Worm (Caenorhabditis elegans) whole organism, L1 larva: ENCODE results near the gene ekl-5.
A peak's percentile ranks its signal among the peaks of the same experiment; 100 is the strongest.

ENCODE experiments used
- C04F5.9 ChIP-seq: sonication (generic microtip); optimal IDR thresholded peaks from 2 replicates; lab custom pipeline; 2016; ENCODE audit warnings: missing genetic modification characterization, missing compliant biosample characterization
- C16A3.4 ChIP-seq: fragments of 150-350 bp; optimal IDR thresholded peaks from 2 replicates; lab custom pipeline; 2014; ENCODE audit warnings: missing biosample characterization, missing genetic modification characterization
- C34B4.2 ChIP-seq: sonication (generic microtip); optimal IDR thresholded peaks from 2 replicates; lab custom pipeline; 2017; ENCODE audit warnings: mild to moderate bottlenecking, missing genetic modification characterization, missing compliant biosample characterization
- aha-1 ChIP-seq: fragments of 150-350 bp; optimal IDR thresholded peaks from 2 replicates; lab custom pipeline; 2014; ENCODE audit warnings: missing biosample characterization, missing genetic modification characterization
- ama-1 ChIP-seq: fragments of 150-350 bp; optimal IDR thresholded peaks from 2 replicates; lab custom pipeline; 2014
- blmp-1 ChIP-seq: fragments of 150-350 bp; optimal IDR thresholded peaks from 2 replicates; lab custom pipeline; 2014; ENCODE audit warnings: missing biosample characterization, missing genetic modification characterization
- ceh-63 ChIP-seq: fragments of 200-800 bp; sonication (Bioruptor generic); optimal IDR thresholded peaks from 2 replicates; lab custom pipeline; 2018; ENCODE audit warnings: mild to moderate bottlenecking, missing genetic modification characterization, missing compliant biosample characterization
- ceh-82 ChIP-seq, 3 experiments: fragments of 150-350 bp in 1 of 3; sonication (generic microtip) in 2 of 3; optimal IDR thresholded peaks; 2 replicates each; lab custom pipeline; 2014 to 2017; ENCODE audit warnings: missing biosample characterization in 3 of 3, missing genetic modification characterization in 3 of 3
- ceh-90 ChIP-seq: sonication (generic microtip); optimal IDR thresholded peaks from 2 replicates; lab custom pipeline; 2016; ENCODE audit warnings: missing genetic modification characterization, missing compliant biosample characterization
- dpl-1 ChIP-seq, 3 experiments: fragments of 150-350 bp in 2 of 3; sonication (generic microtip) in 1 of 3; optimal IDR thresholded peaks; 2 replicates each; lab custom pipeline; 2014 to 2017; ENCODE audit warnings: missing biosample characterization in 3 of 3, missing genetic modification characterization in 3 of 3, missing genetic modification reagents in 3 of 3
- efl-1 ChIP-seq, 4 experiments: fragments of 150-350 bp; optimal IDR thresholded peaks in 3 of 4; peaks in 1 of 4; 1 replicate in 1 of 4; 2 replicates in 3 of 4; lab custom pipeline; 2014; ENCODE audit warnings: missing biosample characterization in 2 of 4, missing genetic modification characterization in 2 of 4, missing genetic modification reagents in 2 of 4
- efl-3 ChIP-seq: fragments of 200-800 bp; sonication (Bioruptor generic); optimal IDR thresholded peaks from 2 replicates; lab custom pipeline; 2018; ENCODE audit warnings: mild to moderate bottlenecking, missing genetic modification characterization, missing compliant biosample characterization
- elt-3 ChIP-seq, 6 experiments: fragments of 150-350 bp in 1 of 6; sonication (generic microtip); optimal IDR thresholded peaks; 2 replicates each; lab custom pipeline; 2017 to 2018; ENCODE audit warnings: missing biosample characterization in 6 of 6, missing genetic modification characterization in 6 of 6, inconsistent platforms in 1 of 6
- fos-1 ChIP-seq: fragments of 150-350 bp; optimal IDR thresholded peaks from 2 replicates; lab custom pipeline; 2014; ENCODE audit warnings: missing biosample characterization, missing genetic modification characterization
- grh-1 ChIP-seq: fragments of 200-800 bp; sonication (Bioruptor generic); IDR thresholded peaks from 2 replicates; pipeline ENCODE4 v1.3.6; 2022; ENCODE audit warnings: missing genetic modification reagents, missing genetic modification characterization, missing compliant biosample characterization
- hpl-2 ChIP-seq: fragments of 150-350 bp; optimal IDR thresholded peaks from 2 replicates; lab custom pipeline; 2014; ENCODE audit warnings: missing biosample characterization, missing genetic modification reagents, missing genetic modification characterization
- jun-1 ChIP-seq: fragments of 150-350 bp; optimal IDR thresholded peaks from 2 replicates; lab custom pipeline; 2014; ENCODE audit warnings: missing biosample characterization, missing genetic modification reagents, missing genetic modification characterization
- lin-13 ChIP-seq: fragments of 150-350 bp; optimal IDR thresholded peaks from 2 replicates; lab custom pipeline; 2014; ENCODE audit warnings: missing biosample characterization, missing genetic modification reagents, missing genetic modification characterization
- lin-14 ChIP-seq: fragments of 200-800 bp; sonication (Bioruptor generic); optimal IDR thresholded peaks from 2 replicates; lab custom pipeline; 2018; ENCODE audit warnings: mild to moderate bottlenecking, missing genetic modification characterization, moderate library complexity, missing compliant biosample characterization
- lin-15B ChIP-seq: fragments of 150-350 bp; sonication (generic microtip); optimal IDR thresholded peaks from 3 replicates; lab custom pipeline; 2014; ENCODE audit warnings: missing biosample characterization, missing genetic modification characterization
- lin-35 ChIP-seq, 2 experiments: fragments of 150-350 bp; optimal IDR thresholded peaks; 2 replicates each; lab custom pipeline; 2014; ENCODE audit warnings: missing biosample characterization in 2 of 2, missing genetic modification characterization in 2 of 2, missing genetic modification reagents in 2 of 2
- lir-3 ChIP-seq: sonication (generic microtip); optimal IDR thresholded peaks from 2 replicates; lab custom pipeline; 2016; ENCODE audit warnings: mild to moderate bottlenecking, missing genetic modification characterization, moderate library complexity, missing compliant biosample characterization; ENCODE audit not compliant: poor library complexity
- lsy-2 ChIP-seq, 2 experiments: fragments of 150-350 bp; optimal IDR thresholded peaks; 2 replicates each; lab custom pipeline; 2014; ENCODE audit warnings: missing biosample characterization in 2 of 2, missing genetic modification characterization in 2 of 2
- mdl-1 ChIP-seq, 2 experiments: fragments of 150-350 bp; optimal IDR thresholded peaks; 2 replicates each; lab custom pipeline; 2014 to 2017; ENCODE audit warnings: missing biosample characterization in 2 of 2, missing genetic modification characterization in 2 of 2, inconsistent platforms in 1 of 2
- mep-1 ChIP-seq: fragments of 150-350 bp; optimal IDR thresholded peaks from 2 replicates; lab custom pipeline; 2014; ENCODE audit warnings: missing biosample characterization, missing genetic modification characterization
- nhr-11 ChIP-seq: fragments of 150-350 bp; optimal IDR thresholded peaks from 2 replicates; lab custom pipeline; 2014; ENCODE audit warnings: missing biosample characterization, missing genetic modification characterization
- nhr-19 ChIP-seq: fragments of 200-800 bp; sonication (Bioruptor generic); conservative IDR thresholded peaks from 2 replicates; pipeline ENCODE4 v1.3.6; 2022; ENCODE audit warnings: missing genetic modification characterization, missing compliant biosample characterization
- nhr-20 ChIP-seq: sonication (generic microtip); optimal IDR thresholded peaks from 2 replicates; lab custom pipeline; 2016; ENCODE audit warnings: mild to moderate bottlenecking, missing genetic modification characterization, missing compliant biosample characterization
- nhr-237 ChIP-seq: fragments of 150-350 bp; optimal IDR thresholded peaks from 2 replicates; lab custom pipeline; 2014; ENCODE audit warnings: missing biosample characterization, missing genetic modification characterization
- nhr-47 ChIP-seq: sonication (generic microtip); optimal IDR thresholded peaks from 2 replicates; lab custom pipeline; 2016; ENCODE audit warnings: mild to moderate bottlenecking, missing genetic modification characterization, moderate library complexity, missing compliant biosample characterization
- nhr-71 ChIP-seq: sonication (generic microtip); optimal IDR thresholded peaks from 2 replicates; lab custom pipeline; 2016; ENCODE audit warnings: mild to moderate bottlenecking, missing genetic modification characterization, moderate library complexity, missing compliant biosample characterization
- nhr-77 ChIP-seq: fragments of 150-350 bp; optimal IDR thresholded peaks from 2 replicates; lab custom pipeline; 2014; ENCODE audit warnings: missing biosample characterization, missing genetic modification characterization
- nhr-85 ChIP-seq: sonication (generic microtip); peaks from one replicate; lab custom pipeline; 2016; ENCODE audit warnings: missing genetic modification characterization, inconsistent platforms, missing compliant biosample characterization
- nhr-90 ChIP-seq: sonication (generic microtip); optimal IDR thresholded peaks from 2 replicates; lab custom pipeline; 2016; ENCODE audit warnings: mild to moderate bottlenecking, missing genetic modification characterization, missing compliant biosample characterization; ENCODE audit not compliant: poor library complexity
- rnt-1 ChIP-seq: sonication (generic microtip); optimal IDR thresholded peaks from 2 replicates; lab custom pipeline; 2016; ENCODE audit warnings: mild to moderate bottlenecking, missing genetic modification characterization, moderate library complexity, missing compliant biosample characterization
- swsn-7 ChIP-seq: sonication (generic microtip); optimal IDR thresholded peaks from 2 replicates; lab custom pipeline; 2016; ENCODE audit warnings: missing genetic modification characterization, missing compliant biosample characterization
- tbx-2 ChIP-seq: sonication (generic microtip); optimal IDR thresholded peaks from 2 replicates; lab custom pipeline; 2016; ENCODE audit warnings: missing genetic modification characterization, missing compliant biosample characterization
- tlp-1 ChIP-seq: fragments of 150-350 bp; optimal IDR thresholded peaks from 2 replicates; lab custom pipeline; 2014; ENCODE audit warnings: missing biosample characterization, missing genetic modification characterization
- unc-30 ChIP-seq: sonication (generic microtip); optimal IDR thresholded peaks from 2 replicates; lab custom pipeline; 2017; ENCODE audit warnings: missing biosample characterization, missing genetic modification characterization
- unc-86 ChIP-seq: sonication (generic microtip); optimal IDR thresholded peaks from 2 replicates; lab custom pipeline; 2016; ENCODE audit warnings: missing genetic modification characterization, missing compliant biosample characterization
- ztf-4 ChIP-seq: fragments of 150-350 bp; optimal IDR thresholded peaks from 2 replicates; lab custom pipeline; 2014; ENCODE audit warnings: missing biosample characterization, missing genetic modification characterization

Gene ekl-5

ce11 chrX:13934574-13934973 lies 17.6 kb upstream of the ekl-5 start, which contains the start of gene elt-3:
elt-3 (plus strand) TSS chrX:13934874.
- TF ChIP-seq ceh-90 (tag; lab: Kevin White, UChicago) (no peak), C04F5.9 (tag; lab: Kevin White, UChicago) (no peak), efl-3 (GFP tag; lab: Kevin White, UChicago) (no peak), lin-15B (no peak), nhr-11 (tag; lab: Kevin White, UChicago) (no peak), lin-13 (GFP tag; lab: Kevin White, UChicago) (no peak), nhr-237 (tag; lab: Kevin White, UChicago) (no peak), ceh-63 (no peak), jun-1 (tag; lab: Kevin White, UChicago) (no peak), nhr-20 (tag; lab: Kevin White, UChicago) (no peak), mdl-1 (tag; optimal IDR thresholded peaks at IDR 0.05; lab: Kevin White, UChicago) (no peak), ama-1 (lab: Kevin White, UChicago) (no peak)

- TF ChIP-seq hpl-2 (GFP tag; lab: Kevin White, UChicago) (no peak), nhr-85 (tag; lab: Kevin White, UChicago) (peak; percentile 30)
Measured at ce11 chrX:13929534-13929933, 12.6 kb upstream of the ekl-5 start, which contains the start of gene meg-1. meg-1 (minus strand) TSS chrX:13929634.

- TF ChIP-seq aha-1 (tag; lab: Kevin White, UChicago) (no peak), efl-1 (optimal IDR thresholded peaks at IDR 0.05; lab: Kevin White, UChicago) (no peak), efl-1 (GFP tag; optimal IDR thresholded peaks at IDR 0.05 in 1 of 2; lab: Kevin White, UChicago) (peak in 1 of 2 experiments; percentile 70)
Measured at ce11 chrX:13928532-13928931, 11.6 kb upstream of the ekl-5 start.

ce11 chrX:13926029-13926428 lies 9.1 kb upstream of the ekl-5 start, which contains the start of gene meg-2:
meg-2 (minus strand) TSS chrX:13926129.
- no peak for TF ChIP-seq rnt-1 (tag; lab: Kevin White, UChicago)
- TF ChIP-seq efl-1 (optimal IDR thresholded peaks at IDR 0.05; lab: Kevin White, UChicago): no peak
- peak in 1 of 2 experiments; percentile 28 for TF ChIP-seq efl-1 (GFP tag; optimal IDR thresholded peaks at IDR 0.05 in 1 of 2; lab: Kevin White, UChicago)
- TF ChIP-seq lsy-2 (tag; optimal IDR thresholded peaks at IDR 0.05; lab: Kevin White, UChicago): no peak

- TF ChIP-seq lin-35 (GFP tag; optimal IDR thresholded peaks at IDR 0.05; lab: Kevin White, UChicago) (peak in 1 of 2 experiments; percentile 59), ztf-4 (tag; lab: Kevin White, UChicago) (peak; percentile 9), fos-1 (peak; percentile 7), ceh-82 (tag; optimal IDR thresholded peaks at IDR 0.05; lab: Kevin White, UChicago) (peak in 1 of 3 experiments; percentile 13), lin-14 (GFP tag; lab: Kevin White, UChicago) (peak; percentile 92), nhr-20 (tag; lab: Kevin White, UChicago) (peak; percentile 88), ceh-63 (no peak), mep-1 (tag; lab: Kevin White, UChicago) (peak; percentile 82), C34B4.2 (tag; lab: Kevin White, UChicago) (no peak), grh-1 (GFP tag; lab: Robert Waterston, UW) (peak; percentile 99), elt-3 (tag; optimal IDR thresholded peaks at IDR 0.05; lab: Kevin White, UChicago) (peak; percentile 52 to 99 (median 97)), C16A3.4 (tag; lab: Kevin White, UChicago) (peak; percentile 64), nhr-90 (tag; lab: Kevin White, UChicago) (peak; percentile 72), tlp-1 (tag; lab: Kevin White, UChicago) (no peak), nhr-11 (tag; lab: Kevin White, UChicago) (no peak), lsy-2 (tag; optimal IDR thresholded peaks at IDR 0.05; lab: Kevin White, UChicago) (peak; percentile 19 to 65), unc-86 (tag; lab: Kevin White, UChicago) (no peak), tbx-2 (tag; lab: Kevin White, UChicago) (peak; percentile 69), mdl-1 (tag; optimal IDR thresholded peaks at IDR 0.05; lab: Kevin White, UChicago) (peak in 1 of 2 experiments; percentile 52), nhr-77 (tag; lab: Kevin White, UChicago) (peak; percentile 16), unc-30 (tag; lab: Kevin White, UChicago) (no peak), nhr-71 (tag; lab: Kevin White, UChicago) (peak; percentile 80), blmp-1 (tag; lab: Kevin White, UChicago) (peak; percentile 97), nhr-47 (tag; lab: Kevin White, UChicago) (peak; percentile 58), efl-1 (optimal IDR thresholded peaks at IDR 0.05; lab: Kevin White, UChicago) (peak; percentile 11 to 30), efl-1 (GFP tag; optimal IDR thresholded peaks at IDR 0.05 in 1 of 2; lab: Kevin White, UChicago) (peak in 1 of 2 experiments; percentile 90), rnt-1 (tag; lab: Kevin White, UChicago) (peak; percentile 3), dpl-1 (GFP tag; optimal IDR thresholded peaks at IDR 0.05; lab: Kevin White, UChicago) (peak; percentile 3 to 28 (median 18)), swsn-7 (tag; lab: Kevin White, UChicago) (peak; percentile 55), nhr-85 (tag; lab: Kevin White, UChicago) (peak; percentile 98), lir-3 (no peak), nhr-19 (GFP tag; lab: Robert Waterston, UW) (peak; percentile 56)
Measured at ce11 chrX:13920374-13920986, 3.5 kb upstream of the ekl-5 start.
